Worm (Caenorhabditis elegans): ENCODE measurements around the gene hlh-32.

The hlh-32 gene

DNA sequence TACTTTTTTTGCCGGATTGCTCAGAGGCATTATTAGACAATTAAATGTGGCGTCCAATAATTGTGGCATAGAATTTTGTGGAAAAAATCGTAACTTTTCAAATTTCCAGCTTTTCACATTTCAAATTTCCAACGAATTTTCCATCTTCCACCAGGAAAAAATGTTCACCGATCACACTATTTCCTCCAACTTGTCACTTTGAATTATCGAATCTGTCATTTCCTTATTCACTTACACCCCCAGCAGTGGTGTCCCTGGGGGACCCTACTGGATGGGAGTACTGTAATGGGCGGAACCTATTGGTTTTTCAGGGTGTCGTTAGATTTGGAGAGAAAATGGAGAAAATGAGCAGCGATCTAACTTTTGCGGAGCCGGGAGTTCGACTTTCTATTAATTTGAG, at the start of gene hlh-32:
Gene hlh-32, plus strand, starts transcription at position 301 of the 400 bp plus-strand sequence.
- TF ChIP-seq T22C8.4 (GFP tag; IDR thresholded peaks at IDR 0.05) (no peak), ztf-23 (GFP tag; IDR thresholded peaks at IDR 0.05) (no peak), ref-1 (GFP tag; conservative IDR thresholded peaks at IDR 0.05) (no peak), flt-1 (GFP tag; IDR thresholded peaks at IDR 0.05) (no peak), klf-2 (GFP tag; conservative IDR thresholded peaks at IDR 0.05) (no peak), ztf-29 (GFP tag; IDR thresholded peaks at IDR 0.05) (no peak), tab-1 (GFP tag; IDR thresholded peaks at IDR 0.05) (no peak), med-1 (GFP tag; optimal IDR thresholded peaks at IDR 0.05; ENCODE audit: insufficient read depth) (no peak), cog-1 (tag; optimal IDR thresholded peaks at IDR 0.05) (no peak)

DNA sequence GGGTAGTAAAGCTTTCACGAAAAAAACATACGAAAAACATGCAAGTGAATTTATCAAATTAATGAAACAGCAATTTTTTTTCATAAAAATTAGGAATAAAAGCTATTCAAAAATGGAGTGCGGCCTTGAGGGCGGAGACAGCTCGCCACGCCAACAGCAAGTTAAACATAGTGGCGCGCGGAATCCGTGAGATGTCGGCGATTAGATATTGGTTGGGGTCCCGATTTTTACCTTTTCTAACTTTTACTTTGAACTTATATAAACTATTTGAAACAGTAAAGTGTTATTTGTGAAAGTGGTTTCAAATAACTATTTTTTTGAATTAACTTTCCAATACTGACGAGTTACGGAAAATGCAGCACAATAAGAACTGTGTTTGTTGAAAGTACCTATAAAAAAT, 46.6 kb upstream of the hlh-32 start:
- TF ChIP-seq flt-1 (GFP tag; IDR thresholded peaks at IDR 0.05), result no peak
- no peak for TF ChIP-seq T22C8.4 (GFP tag; IDR thresholded peaks at IDR 0.05)
- TF ChIP-seq tab-1 (GFP tag; IDR thresholded peaks at IDR 0.05), result no peak
- no peak for TF ChIP-seq klf-2 (GFP tag; conservative IDR thresholded peaks at IDR 0.05)
- no peak for TF ChIP-seq med-1 (GFP tag; optimal IDR thresholded peaks at IDR 0.05; ENCODE audit: insufficient read depth)
- TF ChIP-seq ref-1 (GFP tag; conservative IDR thresholded peaks at IDR 0.05), result no peak
- TF ChIP-seq cog-1 (tag; optimal IDR thresholded peaks at IDR 0.05), result no peak
- TF ChIP-seq ztf-23 (GFP tag; IDR thresholded peaks at IDR 0.05), result no peak
- TF ChIP-seq ztf-29 (GFP tag; IDR thresholded peaks at IDR 0.05), result no peak

DNA sequence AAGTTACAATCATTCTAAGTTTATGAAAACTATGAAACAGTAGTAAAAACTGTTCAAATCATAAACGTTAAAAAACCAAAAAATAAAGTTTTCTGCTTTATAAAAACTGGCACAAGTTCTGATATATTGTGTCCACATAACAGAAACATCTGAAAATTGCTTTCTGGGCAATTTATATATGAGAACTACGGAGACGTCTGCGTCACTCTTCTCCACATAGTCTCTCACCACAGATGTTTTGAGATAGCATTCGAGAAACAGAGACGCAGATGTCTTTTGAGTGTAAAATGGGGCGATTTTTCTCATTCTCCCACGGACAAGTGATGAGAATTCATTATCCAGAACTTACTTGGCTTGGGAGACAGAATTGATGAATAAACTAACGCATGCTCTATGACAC, 12.7 kb upstream of the hlh-32 start:
- TF ChIP-seq med-1 (GFP tag; optimal IDR thresholded peaks at IDR 0.05; ENCODE audit: insufficient read depth) (no peak), cog-1 (tag; optimal IDR thresholded peaks at IDR 0.05) (no peak), tab-1 (GFP tag; IDR thresholded peaks at IDR 0.05) (no peak)

DNA sequence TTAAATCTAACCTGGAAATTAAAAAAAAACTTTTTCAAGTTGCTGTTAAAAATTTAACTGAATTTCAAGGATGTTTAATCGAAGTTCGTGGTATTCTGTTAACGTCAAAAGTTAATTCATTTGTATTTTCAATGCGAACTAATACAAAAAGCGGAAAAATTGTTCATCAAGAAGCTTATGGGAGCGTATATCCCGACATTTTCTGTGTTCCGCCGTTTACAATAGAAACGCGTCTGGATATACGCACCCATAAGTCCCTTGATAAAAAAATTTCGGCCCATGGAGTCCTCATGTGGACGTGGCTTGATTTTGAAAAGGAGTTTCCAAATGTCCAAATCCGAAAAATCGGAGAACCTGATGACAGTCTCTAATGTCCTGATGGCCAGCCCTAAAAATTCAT, 6.5 kb upstream of the hlh-32 start:
- TF ChIP-seq klf-2 (GFP tag; conservative IDR thresholded peaks at IDR 0.05), result no peak
- no peak for TF ChIP-seq ztf-29 (GFP tag; IDR thresholded peaks at IDR 0.05)
- no peak for TF ChIP-seq flt-1 (GFP tag; IDR thresholded peaks at IDR 0.05)
- TF ChIP-seq ref-1 (GFP tag; conservative IDR thresholded peaks at IDR 0.05), result no peak
- TF ChIP-seq tab-1 (GFP tag; IDR thresholded peaks at IDR 0.05), result no peak
- TF ChIP-seq ztf-23 (GFP tag; IDR thresholded peaks at IDR 0.05), result no peak
- TF ChIP-seq med-1 (GFP tag; optimal IDR thresholded peaks at IDR 0.05; ENCODE audit: insufficient read depth), result no peak
- no peak for TF ChIP-seq T22C8.4 (GFP tag; IDR thresholded peaks at IDR 0.05)
- TF ChIP-seq cog-1 (tag; optimal IDR thresholded peaks at IDR 0.05), result no peak

DNA sequence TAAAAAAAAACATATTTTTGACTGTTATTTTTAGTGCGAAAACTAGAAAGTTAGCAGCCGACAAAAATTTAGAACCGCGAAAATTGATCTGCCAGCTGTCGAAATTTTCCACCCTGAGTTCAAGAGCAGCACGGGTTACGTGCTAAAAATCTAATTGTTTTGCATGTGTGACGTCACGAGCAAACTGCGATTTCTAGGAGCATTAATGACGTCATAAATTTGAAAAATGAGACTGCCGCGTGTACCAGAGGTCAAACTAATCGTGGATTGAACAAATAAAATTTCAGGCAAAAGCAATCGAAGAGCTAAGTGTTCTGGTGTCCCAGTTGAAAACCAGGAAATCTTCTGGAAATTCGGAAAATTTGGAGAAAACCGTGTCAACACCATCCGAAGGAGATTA, 1.5 kb downstream of the hlh-32 start:
- TF ChIP-seq klf-2 (GFP tag; conservative IDR thresholded peaks at IDR 0.05) (no peak), cog-1 (tag; optimal IDR thresholded peaks at IDR 0.05) (no peak), flt-1 (GFP tag; IDR thresholded peaks at IDR 0.05) (no peak), med-1 (GFP tag; optimal IDR thresholded peaks at IDR 0.05; ENCODE audit: insufficient read depth) (no peak), ztf-23 (GFP tag; IDR thresholded peaks at IDR 0.05) (no peak), tab-1 (GFP tag; IDR thresholded peaks at IDR 0.05) (no peak), T22C8.4 (GFP tag; IDR thresholded peaks at IDR 0.05) (no peak), ztf-29 (GFP tag; IDR thresholded peaks at IDR 0.05) (no peak)

DNA sequence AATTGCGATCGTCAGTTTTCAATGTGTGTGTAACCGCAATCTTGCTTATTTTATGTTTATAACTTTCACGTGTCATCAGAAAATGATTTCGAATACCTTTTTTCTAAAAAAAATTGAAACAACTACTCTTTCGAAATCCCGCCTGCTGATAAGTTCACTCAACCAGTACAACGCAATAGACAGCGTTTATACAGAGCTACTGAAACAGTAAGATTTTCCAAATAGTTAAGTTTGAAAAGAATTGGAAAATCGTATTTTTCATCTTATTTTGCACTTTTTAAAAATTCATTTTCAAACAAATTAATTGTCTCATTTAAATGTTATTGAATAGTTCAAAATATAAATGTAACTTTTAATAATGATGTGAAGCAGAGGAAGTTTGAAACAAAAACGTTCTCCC, 6.5 kb downstream of the hlh-32 start:
- TF ChIP-seq flt-1 (GFP tag; IDR thresholded peaks at IDR 0.05), result no peak
- TF ChIP-seq ztf-23 (GFP tag; IDR thresholded peaks at IDR 0.05), result no peak
- no peak for TF ChIP-seq tab-1 (GFP tag; IDR thresholded peaks at IDR 0.05)
- TF ChIP-seq cog-1 (tag; optimal IDR thresholded peaks at IDR 0.05), result no peak
- no peak for TF ChIP-seq med-1 (GFP tag; optimal IDR thresholded peaks at IDR 0.05; ENCODE audit: insufficient read depth)
- no peak for TF ChIP-seq ref-1 (GFP tag; conservative IDR thresholded peaks at IDR 0.05)
- no peak for TF ChIP-seq klf-2 (GFP tag; conservative IDR thresholded peaks at IDR 0.05)
- TF ChIP-seq T22C8.4 (GFP tag; IDR thresholded peaks at IDR 0.05), result no peak
- no peak for TF ChIP-seq ztf-29 (GFP tag; IDR thresholded peaks at IDR 0.05)

DNA sequence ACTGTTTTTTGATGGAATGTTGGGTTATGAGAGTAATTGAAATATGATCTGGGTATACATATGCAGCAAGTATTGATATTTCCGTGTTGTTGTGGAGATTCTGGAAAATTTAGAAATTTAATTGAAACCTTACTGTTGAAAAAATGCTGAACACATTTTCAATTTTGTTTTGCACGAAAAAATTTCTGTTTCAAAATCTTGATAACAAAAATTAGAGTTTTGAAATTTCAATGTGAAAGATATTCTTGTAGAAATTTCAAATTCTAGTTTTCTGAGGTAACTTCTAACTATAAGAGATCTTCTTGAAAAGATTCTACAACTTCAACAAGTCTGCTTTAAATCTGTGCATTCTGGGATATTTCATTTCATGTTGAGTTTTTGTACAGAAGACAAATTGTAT, 13.8 kb downstream of the hlh-32 start:
- no peak for TF ChIP-seq ref-1 (GFP tag; conservative IDR thresholded peaks at IDR 0.05)
- no peak for TF ChIP-seq ztf-23 (GFP tag; IDR thresholded peaks at IDR 0.05)
- TF ChIP-seq klf-2 (GFP tag; conservative IDR thresholded peaks at IDR 0.05), result no peak
- TF ChIP-seq ztf-29 (GFP tag; IDR thresholded peaks at IDR 0.05), result no peak
- no peak for TF ChIP-seq cog-1 (tag; optimal IDR thresholded peaks at IDR 0.05)
- TF ChIP-seq T22C8.4 (GFP tag; IDR thresholded peaks at IDR 0.05), result no peak
- no peak for TF ChIP-seq med-1 (GFP tag; optimal IDR thresholded peaks at IDR 0.05; ENCODE audit: insufficient read depth)

DNA sequence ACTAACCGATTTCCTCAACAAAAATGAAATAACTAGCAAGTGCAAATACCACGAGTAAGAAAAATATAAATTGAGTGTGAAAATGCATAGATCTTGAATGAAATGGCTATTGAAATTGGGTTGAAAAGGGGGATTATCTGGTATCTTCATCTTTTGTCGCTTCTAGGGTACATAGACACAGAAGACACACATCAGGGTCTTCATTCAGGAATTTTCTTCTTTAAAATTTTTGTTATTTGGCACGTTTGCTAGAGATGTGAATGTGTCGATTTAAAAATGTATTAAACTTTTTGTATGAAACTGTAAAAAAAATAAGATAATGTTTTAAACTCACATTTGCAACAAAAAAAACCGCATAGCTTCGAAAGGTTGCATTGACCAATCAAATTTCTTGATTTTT, 14.8 kb downstream of the hlh-32 start, which contains the start of gene Y105C5B.25:
Gene Y105C5B.25, minus strand, starts transcription at position 101 of the 400 bp plus-strand sequence.
- TF ChIP-seq T22C8.4 (GFP tag; IDR thresholded peaks at IDR 0.05) (no peak), ztf-23 (GFP tag; IDR thresholded peaks at IDR 0.05) (no peak), ref-1 (GFP tag; conservative IDR thresholded peaks at IDR 0.05) (no peak), med-1 (GFP tag; optimal IDR thresholded peaks at IDR 0.05; ENCODE audit: insufficient read depth) (no peak), flt-1 (GFP tag; IDR thresholded peaks at IDR 0.05) (no peak), klf-2 (GFP tag; conservative IDR thresholded peaks at IDR 0.05) (no peak), tab-1 (GFP tag; IDR thresholded peaks at IDR 0.05) (no peak), ztf-29 (GFP tag; IDR thresholded peaks at IDR 0.05) (no peak), cog-1 (tag; optimal IDR thresholded peaks at IDR 0.05) (no peak)

DNA sequence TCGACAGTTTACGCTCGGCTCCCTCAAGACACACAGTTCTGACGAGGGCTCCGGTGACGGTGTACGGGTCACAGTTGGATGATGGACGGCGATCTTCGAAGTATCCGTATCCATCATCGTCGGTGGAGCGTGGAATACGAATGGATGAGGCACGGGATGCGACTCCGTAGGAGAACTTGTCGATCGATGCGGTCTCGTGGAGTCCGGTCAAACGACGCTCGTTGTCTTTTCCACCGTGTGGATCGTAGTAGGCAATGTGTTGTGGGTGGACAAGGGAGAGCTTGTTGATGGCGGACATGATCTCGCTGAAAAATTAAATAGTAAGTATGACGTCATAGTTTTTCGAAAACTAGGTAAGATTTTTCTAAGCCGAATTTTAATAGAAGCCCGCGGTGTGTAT, 35.7 kb downstream of the hlh-32 start:
- TF ChIP-seq ztf-29 (GFP tag; IDR thresholded peaks at IDR 0.05), result no peak
- TF ChIP-seq T22C8.4 (GFP tag; IDR thresholded peaks at IDR 0.05), result no peak
- TF ChIP-seq flt-1 (GFP tag; IDR thresholded peaks at IDR 0.05), result no peak
- TF ChIP-seq ztf-23 (GFP tag; IDR thresholded peaks at IDR 0.05), result no peak
- TF ChIP-seq klf-2 (GFP tag; conservative IDR thresholded peaks at IDR 0.05), result no peak
- no peak for TF ChIP-seq tab-1 (GFP tag; IDR thresholded peaks at IDR 0.05)
- no peak for TF ChIP-seq ref-1 (GFP tag; conservative IDR thresholded peaks at IDR 0.05)
- no peak for TF ChIP-seq med-1 (GFP tag; optimal IDR thresholded peaks at IDR 0.05; ENCODE audit: insufficient read depth)
- TF ChIP-seq cog-1 (tag; optimal IDR thresholded peaks at IDR 0.05), result no peak

DNA sequence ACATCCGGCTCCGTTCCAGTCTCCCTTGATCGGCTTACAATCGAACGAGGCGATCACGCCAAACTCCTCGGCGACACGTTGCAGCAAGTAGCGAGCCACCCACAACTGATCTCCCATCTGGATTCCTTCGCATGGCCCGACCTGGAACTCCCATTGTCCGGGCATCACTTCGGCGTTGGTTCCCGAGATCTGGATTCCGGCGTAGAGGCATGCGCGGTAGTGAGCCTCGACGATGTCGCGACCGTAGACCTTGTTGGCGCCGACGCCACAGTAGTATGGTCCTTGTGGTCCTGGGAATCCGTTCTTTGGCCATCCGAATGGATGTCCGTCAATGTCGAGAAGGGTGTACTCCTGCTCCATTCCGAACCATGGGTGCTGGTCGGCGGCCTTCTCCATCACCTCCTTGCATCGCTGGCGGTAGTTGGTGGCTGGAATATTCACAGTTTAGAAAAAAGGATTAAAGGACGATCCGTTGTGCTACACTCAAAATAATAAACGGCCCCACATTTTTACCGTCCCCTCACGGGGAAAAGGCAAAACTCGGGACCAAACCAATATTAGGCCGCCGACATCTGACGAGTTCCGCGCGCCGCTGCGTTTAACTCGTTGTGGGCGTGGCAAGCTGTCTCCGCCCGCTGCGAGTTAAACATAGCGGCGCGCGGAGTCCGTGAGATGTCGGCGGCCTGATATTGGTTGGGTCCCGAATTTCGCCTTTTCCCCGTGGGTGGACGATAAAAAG, 36.6 kb downstream of the hlh-32 start:
- TF ChIP-seq klf-2 (GFP tag; conservative IDR thresholded peaks at IDR 0.05), result no peak
- 0 out of 2 replicates have a peak, but pooled peaks have one; percentile 42 for TF ChIP-seq flt-1 (GFP tag; IDR thresholded peaks at IDR 0.05)
